Worm (Caenorhabditis elegans) whole organism, late embryonic: ENCODE measurements around the gene T01C3.3.
A peak's percentile ranks its signal among the peaks of the same experiment; 100 is the strongest.

Experiments used
- F13H6.1 ChIP-seq: sonication (generic microtip); optimal IDR thresholded peaks from 2 replicates; lab custom pipeline; 2016; ENCODE audit warnings: missing genetic modification characterization, missing compliant biosample characterization
- Y22D7AL.16 ChIP-seq: sonication (generic microtip); optimal IDR thresholded peaks from 2 replicates; lab custom pipeline; 2016; ENCODE audit warnings: missing genetic modification characterization, missing compliant biosample characterization
- ahr-1 ChIP-seq: sonication (generic microtip); optimal IDR thresholded peaks from 2 replicates; lab custom pipeline; 2016; ENCODE audit warnings: missing genetic modification characterization, missing compliant biosample characterization
- ceh-31 ChIP-seq: sonication (generic microtip); optimal IDR thresholded peaks from 2 replicates; lab custom pipeline; 2016; ENCODE audit warnings: missing genetic modification characterization, missing compliant biosample characterization
- ceh-34 ChIP-seq: sonication (generic microtip); optimal IDR thresholded peaks from 2 replicates; lab custom pipeline; 2016; ENCODE audit warnings: mild to moderate bottlenecking, missing genetic modification characterization, missing compliant biosample characterization
- ceh-45 ChIP-seq: fragments of 200-800 bp; sonication (Bioruptor generic); IDR thresholded peaks from 2 replicates; pipeline ENCODE4 v1.3.6; 2022; ENCODE audit warnings: missing genetic modification reagents, missing genetic modification characterization, missing compliant biosample characterization
- ceh-6 ChIP-seq: fragments of 200-800 bp; sonication (Bioruptor generic); optimal IDR thresholded peaks from 2 replicates; lab custom pipeline; 2018; ENCODE audit warnings: mild to moderate bottlenecking, missing genetic modification characterization, missing compliant biosample characterization
- ceh-9 ChIP-seq: sonication (generic microtip); optimal IDR thresholded peaks from 2 replicates; lab custom pipeline; 2016; ENCODE audit warnings: mild to moderate bottlenecking, missing genetic modification characterization, inconsistent platforms, missing compliant biosample characterization
- dve-1 ChIP-seq: sonication (generic microtip); optimal IDR thresholded peaks from 2 replicates; lab custom pipeline; 2017; ENCODE audit warnings: antibody characterized with exemption, mild to moderate bottlenecking, missing genetic modification characterization, missing compliant biosample characterization
- ets-4 ChIP-seq: sonication (generic microtip); optimal IDR thresholded peaks from 2 replicates; lab custom pipeline; 2016; ENCODE audit warnings: missing genetic modification characterization, missing compliant biosample characterization
- fkh-6 ChIP-seq: sonication (generic microtip); optimal IDR thresholded peaks from 2 replicates; lab custom pipeline; 2016; ENCODE audit warnings: missing genetic modification characterization, missing compliant biosample characterization
- hlh-13 ChIP-seq: fragments of 200-800 bp; sonication (Bioruptor generic); optimal IDR thresholded peaks from 2 replicates; lab custom pipeline; 2018; ENCODE audit warnings: mild to moderate bottlenecking, missing genetic modification characterization, missing compliant biosample characterization
- hlh-30 ChIP-seq: sonication (generic microtip); optimal IDR thresholded peaks from 2 replicates; lab custom pipeline; 2017; ENCODE audit warnings: antibody characterized with exemption, missing genetic modification characterization, missing compliant biosample characterization; ENCODE audit not compliant: insufficient read depth
- hlh-6 ChIP-seq: sonication (generic microtip); optimal IDR thresholded peaks from 2 replicates; lab custom pipeline; 2016; ENCODE audit warnings: missing genotype, missing genetic modification characterization, missing compliant biosample characterization
- hlh-8 ChIP-seq: sonication (generic microtip); optimal IDR thresholded peaks from 2 replicates; lab custom pipeline; 2016; ENCODE audit warnings: missing genotype, missing genetic modification characterization, missing compliant biosample characterization
- lim-6 ChIP-seq: sonication (generic microtip); optimal IDR thresholded peaks from 2 replicates; lab custom pipeline; 2016; ENCODE audit warnings: missing genetic modification characterization, missing compliant biosample characterization
- lin-11 ChIP-seq: fragments of 200-800 bp; sonication (Bioruptor generic); optimal IDR thresholded peaks from 2 replicates; lab custom pipeline; 2018; ENCODE audit warnings: mild to moderate bottlenecking, missing genetic modification characterization, missing compliant biosample characterization
- nfya-1 ChIP-seq: sonication (generic microtip); optimal IDR thresholded peaks from 2 replicates; lab custom pipeline; 2017; ENCODE audit warnings: missing genetic modification characterization, mild to moderate bottlenecking, missing compliant biosample characterization, antibody characterized with exemption, moderate library complexity
- nhr-11 ChIP-seq: fragments of 150-350 bp; optimal IDR thresholded peaks from 2 replicates; lab custom pipeline; 2014; ENCODE audit warnings: missing biosample characterization, missing genetic modification characterization
- odd-2 ChIP-seq: sonication (generic microtip); optimal IDR thresholded peaks from 2 replicates; lab custom pipeline; 2017; ENCODE audit warnings: antibody characterized with exemption, mild to moderate bottlenecking, missing genetic modification characterization, missing compliant biosample characterization
- pag-3 ChIP-seq: sonication (generic microtip); optimal IDR thresholded peaks from 2 replicates; lab custom pipeline; 2016; ENCODE audit warnings: missing compliant biosample characterization, missing genetic modification characterization, borderline replicate concordance
- pat-9 ChIP-seq: fragments of 200-800 bp; sonication (Bioruptor generic); optimal IDR thresholded peaks from 2 replicates; lab custom pipeline; 2018; ENCODE audit warnings: mild to moderate bottlenecking, missing genetic modification characterization, moderate library complexity, missing compliant biosample characterization
- pax-1 ChIP-seq: fragments of 150-350 bp; optimal IDR thresholded peaks from 2 replicates; lab custom pipeline; 2014; ENCODE audit warnings: missing biosample characterization, missing genetic modification characterization
- pqm-1 ChIP-seq: sonication (generic microtip); optimal IDR thresholded peaks from 2 replicates; lab custom pipeline; 2016; ENCODE audit warnings: missing genetic modification characterization, missing compliant biosample characterization
- rnt-1 ChIP-seq: sonication (generic microtip); optimal IDR thresholded peaks from 2 replicates; lab custom pipeline; 2016; ENCODE audit warnings: missing genetic modification characterization, missing compliant biosample characterization
- sox-2 ChIP-seq: fragments of 200-800 bp; sonication (Bioruptor generic); IDR thresholded peaks from 2 replicates; pipeline ENCODE4 v1.3.6; 2022; ENCODE audit warnings: missing genetic modification reagents, missing genetic modification characterization, missing compliant biosample characterization
- tbx-2 ChIP-seq: sonication (generic microtip); optimal IDR thresholded peaks from 2 replicates; lab custom pipeline; 2016; ENCODE audit warnings: missing genetic modification characterization, missing compliant biosample characterization
- tbx-7 ChIP-seq: sonication (generic microtip); optimal IDR thresholded peaks from 2 replicates; lab custom pipeline; 2016; ENCODE audit warnings: missing genotype, missing genetic modification characterization, missing compliant biosample characterization
- ttx-3 ChIP-seq: sonication (generic microtip); optimal IDR thresholded peaks from 2 replicates; lab custom pipeline; 2016; ENCODE audit warnings: missing genetic modification reagents, missing genetic modification characterization, missing compliant biosample characterization
- unc-3 ChIP-seq, 2 experiments: fragments of 200-800 bp in 1 of 2; sonication (Bioruptor generic) in 1 of 2; sonication (generic microtip) in 1 of 2; conservative IDR thresholded peaks in 1 of 2; optimal IDR thresholded peaks in 1 of 2; 2 replicates each; pipeline versions ENCODE4 v1.3.6 to Lab custom; 2016 to 2022; ENCODE audit warnings: missing compliant biosample characterization in 2 of 2, missing genetic modification characterization in 2 of 2, missing genetic modification reagents in 1 of 2
- unc-42 ChIP-seq: sonication (generic microtip); optimal IDR thresholded peaks from 2 replicates; lab custom pipeline; 2016; ENCODE audit warnings: missing genotype, missing genetic modification characterization, missing compliant biosample characterization
- unc-55 ChIP-seq: sonication (generic microtip); optimal IDR thresholded peaks from 2 replicates; lab custom pipeline; 2017; ENCODE audit warnings: missing biosample characterization, missing genetic modification reagents, missing genetic modification characterization
- unc-86 ChIP-seq: sonication (generic microtip); optimal IDR thresholded peaks from 2 replicates; lab custom pipeline; 2016; ENCODE audit warnings: missing genetic modification characterization, missing compliant biosample characterization
- ztf-16 ChIP-seq: sonication (generic microtip); optimal IDR thresholded peaks from 2 replicates; lab custom pipeline; 2017; ENCODE audit warnings: missing genetic modification characterization, missing compliant biosample characterization

T01C3.3 gene

DNA sequence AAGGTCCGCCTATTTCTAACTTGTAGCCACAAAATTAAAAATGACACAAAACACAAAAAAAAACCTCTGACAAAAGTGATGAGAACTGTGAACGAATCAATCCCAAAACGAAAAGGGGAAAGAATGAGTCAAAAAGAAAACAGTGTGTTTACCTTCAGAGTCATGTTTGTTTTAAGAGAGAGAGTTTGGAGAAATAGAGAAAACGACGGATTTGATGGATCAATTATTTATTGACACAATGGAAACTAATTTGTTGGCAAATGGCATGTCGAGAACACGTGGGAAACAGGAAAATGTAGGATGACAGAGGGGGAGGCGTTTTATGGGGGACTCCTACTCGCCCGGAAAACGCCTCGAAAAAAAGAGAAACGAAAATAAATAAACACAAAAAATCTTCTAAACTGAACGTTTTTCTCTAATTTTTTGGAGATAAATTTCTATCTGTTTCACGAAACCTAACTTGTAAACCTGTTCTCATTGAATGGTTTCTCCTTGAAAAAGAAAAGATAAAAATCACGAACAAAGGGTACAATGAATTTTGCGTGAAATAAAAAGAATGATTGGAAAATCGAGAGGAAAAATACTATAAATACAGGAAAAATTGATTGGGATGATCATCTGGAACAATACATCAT lies 24.4 kb upstream of the T01C3.3 start:
- TF ChIP-seq unc-3 (GFP tag; conservative IDR thresholded peaks at IDR 0.05; lab: Robert Waterston, UW) (no peak), unc-3 (tag; optimal IDR thresholded peaks at IDR 0.05; lab: Kevin White, UChicago) (no peak), odd-2 (tag; lab: Kevin White, UChicago) (no peak), ceh-6 (GFP tag; lab: Kevin White, UChicago) (no peak)

DNA sequence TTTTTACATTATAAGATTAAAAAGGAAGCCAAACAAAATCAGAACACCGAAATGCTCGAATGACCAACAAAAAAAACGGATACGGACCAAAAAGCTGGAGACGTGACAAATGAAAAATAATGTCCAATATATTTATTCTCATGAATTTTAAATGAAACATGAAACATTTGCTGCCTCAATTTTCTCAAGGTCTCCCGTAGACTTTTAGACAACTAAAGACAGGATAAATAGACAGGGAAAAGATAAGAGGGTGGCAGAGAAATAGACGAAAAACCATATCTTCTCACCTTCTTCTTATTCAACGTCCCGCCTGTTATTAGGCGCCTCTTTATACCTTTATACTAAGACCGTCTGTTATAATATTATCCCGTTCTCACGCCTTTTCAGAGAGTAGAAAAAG lies 23.3 kb upstream of the T01C3.3 start:
- TF ChIP-seq fkh-6 (tag; lab: Kevin White, UChicago) (no peak), nfya-1 (peak; percentile 13), pat-9 (tag; lab: Kevin White, UChicago) (no peak), rnt-1 (tag; lab: Kevin White, UChicago) (no peak), ceh-45 (GFP tag; lab: Robert Waterston, UW) (no peak)

DNA sequence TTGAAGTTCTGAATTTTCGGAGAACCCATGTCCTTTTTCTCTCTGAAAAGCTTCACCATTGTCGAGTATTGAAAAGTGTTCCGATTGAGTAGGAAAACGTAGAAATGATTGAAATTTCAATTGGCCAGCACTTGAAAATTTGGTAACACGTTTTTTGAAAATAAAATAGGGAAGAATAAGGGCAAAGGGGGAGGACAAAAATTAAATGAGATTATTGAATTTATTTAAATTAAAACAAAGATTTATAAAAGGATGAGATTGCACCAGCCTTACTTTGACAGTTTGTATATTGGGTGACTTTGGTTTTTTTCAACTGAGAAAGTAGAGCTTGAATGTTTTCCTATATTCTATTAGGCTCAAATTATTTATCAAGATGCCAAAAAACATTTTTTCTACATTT lies 21.7 kb upstream of the T01C3.3 start, which contains the start of gene obr-2:
Gene obr-2 (minus strand): TSS at position 101 of the 400 bp plus-strand sequence.
- TF ChIP-seq tbx-2 (tag; lab: Kevin White, UChicago), result no peak
- TF ChIP-seq hlh-30, result no peak
- no peak for TF ChIP-seq unc-55
- no peak for TF ChIP-seq dve-1
- TF ChIP-seq hlh-8 (tag; lab: Kevin White, UChicago), result no peak
- TF ChIP-seq ceh-31, result no peak
- TF ChIP-seq Y22D7AL.16 (tag; lab: Kevin White, UChicago), result no peak
- no peak for TF ChIP-seq ahr-1 (tag; lab: Kevin White, UChicago)
- no peak for TF ChIP-seq ztf-16 (tag; lab: Kevin White, UChicago)

DNA sequence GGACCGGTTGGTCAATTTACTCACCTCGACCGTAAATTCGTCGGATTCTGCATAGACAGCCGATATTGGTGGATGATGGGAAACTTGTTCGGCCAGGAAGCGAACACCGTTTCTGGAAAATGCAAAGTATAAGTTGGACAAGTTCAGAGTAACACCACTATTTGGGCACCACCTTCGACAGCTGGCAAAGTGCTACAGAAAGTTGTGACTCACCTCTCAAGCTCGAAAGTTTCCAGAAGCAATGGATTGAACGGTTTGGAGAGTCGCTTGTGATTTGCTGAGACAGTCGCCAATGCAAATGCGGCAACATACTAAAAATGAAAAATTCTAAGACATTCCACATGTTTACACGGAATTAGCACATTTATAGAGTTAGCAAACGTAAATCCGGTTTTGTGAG lies 20.9 kb upstream of the T01C3.3 start:
- TF ChIP-seq ceh-34 (tag; lab: Kevin White, UChicago) (no peak), ztf-16 (tag; lab: Kevin White, UChicago) (no peak), unc-86 (tag; lab: Kevin White, UChicago) (no peak), pqm-1 (no peak), nhr-11 (no peak), ttx-3 (tag; lab: Kevin White, UChicago) (no peak)

DNA sequence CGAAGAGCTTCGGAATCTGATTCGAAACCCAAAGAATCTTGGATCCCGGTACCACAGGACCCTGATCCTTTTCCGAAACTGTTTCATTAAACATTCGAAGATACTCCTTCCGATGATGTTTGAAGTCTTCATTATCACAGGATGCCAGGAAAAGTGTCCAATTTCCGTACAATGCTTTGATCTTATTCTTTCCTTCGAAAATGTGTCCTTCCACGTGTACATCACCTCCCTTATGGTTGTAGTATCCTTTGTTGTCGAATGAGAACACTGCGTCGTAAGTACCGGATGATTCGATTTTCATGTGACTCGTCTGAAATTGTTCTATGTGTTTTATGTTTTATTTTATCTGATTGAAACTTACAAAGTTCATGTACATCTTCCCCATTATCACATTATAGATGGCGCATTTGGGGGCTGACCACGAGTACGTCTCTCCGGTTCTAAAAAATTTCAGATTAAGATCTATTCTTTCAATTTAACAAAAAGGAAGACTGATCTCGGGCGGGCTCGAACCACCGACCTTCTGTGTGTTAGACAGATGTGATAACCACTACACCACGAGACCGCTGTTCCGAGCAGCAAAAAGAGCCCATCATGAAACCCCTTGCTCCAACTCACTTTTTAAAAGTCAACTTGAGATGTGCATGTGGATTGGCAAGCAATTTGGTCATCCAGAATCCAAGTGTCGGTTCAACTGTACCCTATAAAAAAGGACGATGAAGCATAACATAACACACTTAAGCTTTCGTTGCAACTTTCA lies 20.2 kb upstream of the T01C3.3 start:
- TF ChIP-seq pag-3 (tag; lab: Kevin White, UChicago) (no peak), lin-11 (no peak), ets-4 (no peak), unc-86 (tag; lab: Kevin White, UChicago) (no peak), pax-1 (tag; lab: Kevin White, UChicago) (no peak), sox-2 (no peak), tbx-7 (tag; lab: Kevin White, UChicago) (no peak), unc-42 (tag; lab: Kevin White, UChicago) (no peak), hlh-6 (tag; lab: Kevin White, UChicago) (no peak), hlh-13 (GFP tag; lab: Kevin White, UChicago) (no peak), ceh-9 (tag; lab: Kevin White, UChicago) (no peak), lim-6 (tag; lab: Kevin White, UChicago) (no peak), F13H6.1 (no peak)
- TF ChIP-seq, all 69 proteins: peak for 0
